Fruit fly (Drosophila melanogaster) whole organism, prepupa: ENCODE results near the gene Ptpmeg.
A peak's percentile ranks its signal among the peaks of the same experiment; 100 is the strongest.

Source experiments
- Blimp-1 ChIP-seq: fragments of 200-800 bp; sonication (Bioruptor generic); optimal IDR thresholded peaks from 3 replicates; lab custom pipeline; 2017; ENCODE audit warnings: missing biosample characterization, missing genetic modification characterization, mild to moderate bottlenecking, moderate library complexity, missing genetic modification reagents
- CG10631 ChIP-seq: fragments of 200-800 bp; sonication (Bioruptor generic); optimal IDR thresholded peaks from 2 replicates; lab custom pipeline; 2016; ENCODE audit warnings: missing biosample characterization, missing genetic modification characterization
- CG11294 ChIP-seq: fragments of 200-800 bp; sonication (Bioruptor generic); IDR thresholded peaks from 2 replicates; pipeline ENCODE4 v1.3.6; 2022; ENCODE audit warnings: missing biosample characterization, missing genetic modification characterization
- CG11762 ChIP-seq: fragments of 200-800 bp; sonication (Bioruptor generic); optimal IDR thresholded peaks from 3 replicates; lab custom pipeline; 2016; ENCODE audit warnings: missing biosample characterization, missing genetic modification characterization; ENCODE audit not compliant: insufficient read depth
- CG11902 ChIP-seq: fragments of 200-800 bp; sonication (Bioruptor generic); optimal IDR thresholded peaks from 3 replicates; lab custom pipeline; 2016; ENCODE audit warnings: missing biosample characterization, missing genetic modification characterization
- CG15336 ChIP-seq: fragments of 200-800 bp; sonication (Bioruptor generic); IDR thresholded peaks from 2 replicates; pipeline ENCODE4 v1.3.6; 2022; ENCODE audit warnings: missing biosample characterization, missing genetic modification characterization
- CG1621 ChIP-seq: fragments of 200-800 bp; sonication (Bioruptor generic); optimal IDR thresholded peaks from 3 replicates; lab custom pipeline; 2018; ENCODE audit warnings: missing biosample characterization, mild to moderate bottlenecking, missing genetic modification characterization
- CG16779 ChIP-seq: fragments of 200-800 bp; sonication (Bioruptor generic); optimal IDR thresholded peaks from 3 replicates; lab custom pipeline; 2017; ENCODE audit warnings: missing biosample characterization, mild to moderate bottlenecking, missing genetic modification characterization
- CG3032 ChIP-seq: fragments of 200-800 bp; optimal IDR thresholded peaks from 2 replicates; lab custom pipeline; 2019; ENCODE audit warnings: missing biosample characterization, mild to moderate bottlenecking, missing genetic modification characterization, moderate library complexity
- CG31627 ChIP-seq: fragments of 200-800 bp; sonication (Bioruptor generic); optimal IDR thresholded peaks from 3 replicates; lab custom pipeline; 2016; ENCODE audit warnings: missing biosample characterization, missing genetic modification characterization
- CG3919 ChIP-seq: fragments of 200-800 bp; sonication (Bioruptor generic); optimal IDR thresholded peaks from 3 replicates; lab custom pipeline; 2016; ENCODE audit warnings: missing biosample characterization, missing genetic modification characterization
- CG4318 ChIP-seq: fragments of 200-800 bp; sonication (Bioruptor generic); optimal IDR thresholded peaks from 3 replicates; lab custom pipeline; 2017; ENCODE audit warnings: missing biosample characterization, mild to moderate bottlenecking, missing genetic modification characterization
- CG6163 ChIP-seq: fragments of 200-800 bp; sonication (Bioruptor generic); IDR thresholded peaks from 3 replicates; pipeline ENCODE4 v1.3.6; 2022; ENCODE audit warnings: missing biosample characterization, missing genetic modification characterization
- CG6808 ChIP-seq: fragments of 200-800 bp; sonication (Bioruptor generic); optimal IDR thresholded peaks from 3 replicates; lab custom pipeline; 2017; ENCODE audit warnings: missing biosample characterization, missing genetic modification characterization, mild to moderate bottlenecking, moderate library complexity, missing genetic modification reagents
- CG6854 ChIP-seq: fragments of 200-800 bp; sonication (Bioruptor generic); optimal IDR thresholded peaks from 2 replicates; lab custom pipeline; 2017; ENCODE audit warnings: missing biosample characterization, mild to moderate bottlenecking, missing genetic modification characterization
- CG8119 ChIP-seq: fragments of 200-800 bp; sonication (Bioruptor generic); IDR thresholded peaks from 3 replicates; pipeline ENCODE4 v1.3.6; 2022; ENCODE audit warnings: missing biosample characterization, missing genetic modification characterization
- CG8632 ChIP-seq: fragments of 200-800 bp; sonication (Bioruptor generic); optimal IDR thresholded peaks from 3 replicates; lab custom pipeline; 2016; ENCODE audit warnings: missing biosample characterization, missing genetic modification characterization
- Eip75B ChIP-seq: fragments of 200-800 bp; sonication (Bioruptor generic); optimal IDR thresholded peaks from 3 replicates; lab custom pipeline; 2016; ENCODE audit warnings: missing biosample characterization, missing genetic modification characterization
- Eip78C ChIP-seq: fragments of 200-800 bp; sonication (Bioruptor generic); peaks from one replicate; lab custom pipeline; 2016; ENCODE audit warnings: missing biosample characterization, missing genetic modification characterization
- Ets96B ChIP-seq: fragments of 200-800 bp; optimal IDR thresholded peaks from 2 replicates; lab custom pipeline; 2019; ENCODE audit warnings: missing biosample characterization, mild to moderate bottlenecking, missing genetic modification characterization, moderate library complexity
- Gug ChIP-seq: fragments of 200-800 bp; sonication (Bioruptor generic); IDR thresholded peaks from 2 replicates; pipeline ENCODE4 v1.3.6; 2022; ENCODE audit warnings: missing biosample characterization, missing genetic modification characterization
- Hr38 ChIP-seq: sonication (Bioruptor generic); optimal IDR thresholded peaks from 2 replicates; lab custom pipeline; 2016; ENCODE audit warnings: missing biosample characterization, missing genetic modification characterization
- Hr39 ChIP-seq: fragments of 200-800 bp; sonication (Bioruptor generic); optimal IDR thresholded peaks from 2 replicates; lab custom pipeline; 2016; ENCODE audit warnings: missing biosample characterization, missing genetic modification characterization
- Hr4 ChIP-seq: fragments of 200-800 bp; sonication (Bioruptor generic); optimal IDR thresholded peaks from 3 replicates; lab custom pipeline; 2016; ENCODE audit warnings: missing biosample characterization, missing genetic modification characterization
- Met ChIP-seq: fragments of 200-800 bp; sonication (Bioruptor generic); optimal IDR thresholded peaks from 3 replicates; lab custom pipeline; 2016; ENCODE audit warnings: missing biosample characterization, missing genetic modification characterization
- OdsH ChIP-seq: fragments of 200-800 bp; sonication (Bioruptor generic); optimal IDR thresholded peaks from 3 replicates; lab custom pipeline; 2016; ENCODE audit warnings: missing biosample characterization, missing genetic modification characterization
- Smox ChIP-seq: fragments of 200-800 bp; sonication (Bioruptor generic); optimal IDR thresholded peaks from 3 replicates; lab custom pipeline; 2016; ENCODE audit warnings: missing biosample characterization, missing genetic modification characterization
- Sox102F ChIP-seq: fragments of 200-800 bp; sonication (Bioruptor generic); optimal IDR thresholded peaks from 2 replicates; lab custom pipeline; 2016; ENCODE audit warnings: missing biosample characterization, mild to moderate bottlenecking, missing genetic modification characterization
- Sox15 ChIP-seq: fragments of 200-800 bp; sonication (Bioruptor generic); optimal IDR thresholded peaks from 3 replicates; lab custom pipeline; 2016; ENCODE audit warnings: missing biosample characterization, missing genetic modification characterization
- acj6 ChIP-seq: fragments of 200-800 bp; sonication (Bioruptor generic); optimal IDR thresholded peaks from 3 replicates; lab custom pipeline; 2016; ENCODE audit warnings: missing biosample characterization, missing genetic modification characterization
- cyc ChIP-seq: fragments of 200-800 bp; sonication (Bioruptor generic); optimal IDR thresholded peaks from 3 replicates; lab custom pipeline; 2016; ENCODE audit warnings: missing biosample characterization, missing genetic modification characterization
- dac ChIP-seq: fragments of 200-800 bp; sonication (Bioruptor generic); optimal IDR thresholded peaks from 2 replicates; lab custom pipeline; 2017; ENCODE audit warnings: missing biosample characterization, mild to moderate bottlenecking, missing genetic modification characterization
- dsx ChIP-seq: fragments of 200-800 bp; optimal IDR thresholded peaks from 3 replicates; lab custom pipeline; 2019; ENCODE audit warnings: missing biosample characterization, mild to moderate bottlenecking, missing genetic modification characterization, moderate library complexity; ENCODE audit not compliant: poor library complexity, severe bottlenecking
- eg ChIP-seq: fragments of 200-800 bp; sonication (Bioruptor generic); IDR thresholded peaks from 3 replicates; pipeline ENCODE4 v1.3.6; 2022; ENCODE audit warnings: missing biosample characterization, missing genetic modification characterization
- esn ChIP-seq: fragments of 200-800 bp; sonication (Bioruptor generic); optimal IDR thresholded peaks from 2 replicates; lab custom pipeline; 2016; ENCODE audit warnings: missing biosample characterization, mild to moderate bottlenecking, missing genetic modification characterization, moderate library complexity
- fd59A ChIP-seq: fragments of 200-800 bp; sonication (Bioruptor generic); optimal IDR thresholded peaks from 2 replicates; lab custom pipeline; 2017; ENCODE audit warnings: missing biosample characterization, mild to moderate bottlenecking, missing genetic modification characterization, missing genetic modification reagents
- spab ChIP-seq: fragments of 200-800 bp; sonication (Bioruptor generic); optimal IDR thresholded peaks from 2 replicates; lab custom pipeline; 2017; ENCODE audit warnings: missing biosample characterization, mild to moderate bottlenecking, missing genetic modification characterization, missing genetic modification reagents
- ss ChIP-seq, 2 experiments: fragments of 200-800 bp; sonication (Bioruptor generic); optimal IDR thresholded peaks; 2 replicates in 1 of 2; 3 replicates in 1 of 2; lab custom pipeline; 2017 to 2018; ENCODE audit warnings: mild to moderate bottlenecking in 2 of 2, missing biosample characterization in 2 of 2, missing genetic modification characterization in 2 of 2, moderate library complexity in 1 of 2
- svp ChIP-seq: fragments of 200-800 bp; sonication (Bioruptor generic); peaks from one replicate; lab custom pipeline; 2016; ENCODE audit warnings: missing biosample characterization, missing genetic modification characterization
- topi ChIP-seq: fragments of 200-800 bp; sonication (Bioruptor generic); optimal IDR thresholded peaks from 3 replicates; lab custom pipeline; 2016; ENCODE audit warnings: missing biosample characterization, missing genetic modification characterization
- vri ChIP-seq: fragments of 200-800 bp; sonication (Bioruptor generic); optimal IDR thresholded peaks from 3 replicates; lab custom pipeline; 2016; ENCODE audit warnings: missing biosample characterization, mild to moderate bottlenecking, missing genetic modification characterization

Ptpmeg gene

dm6 chr3L:347641-348405 lies 19.9 kb downstream of the Ptpmeg start (continued):
- TF ChIP-seq acj6 (GFP tag; lab: Kevin White, UChicago) (peak; percentile 89), topi (peak; percentile 81), fd59A (GFP tag; lab: Kevin White, UChicago) (peak; percentile 75), CG4318 (GFP tag; lab: Kevin White, UChicago) (peak; percentile 86), ss (GFP tag; optimal IDR thresholded peaks at IDR 0.05; lab: Kevin White, UChicago) (peak; percentile 61 to 75), Hr38 (peak; percentile 74), CG15336 (peak; percentile 91), CG6808 (GFP tag; lab: Kevin White, UChicago) (peak; percentile 79), CG1621 (peak; percentile 79), svp (GFP tag; lab: Kevin White, UChicago) (peak; percentile 91), dac (GFP tag; lab: Kevin White, UChicago) (peak; percentile 89), CG16779 (tag; lab: Kevin White, UChicago) (peak; percentile 81), Ets96B (tag; lab: Kevin White, UChicago) (peak; percentile 81), CG11762 (GFP tag; lab: Kevin White, UChicago) (peak; percentile 84), CG3919 (GFP tag; lab: Kevin White, UChicago) (peak; percentile 92), Smox (peak; percentile 85), CG11294 (GFP tag; lab: Robert Waterston, UW) (peak; percentile 79), CG8632 (GFP tag; lab: Kevin White, UChicago) (peak; percentile 66), Met (GFP tag; lab: Kevin White, UChicago) (peak; percentile 83)

dm6 chr3L:348406-348743 lies 20.5 kb downstream of the Ptpmeg start:
- TF ChIP-seq vri (GFP tag; lab: Kevin White, UChicago) (no peak), svp (GFP tag; lab: Kevin White, UChicago) (peak; percentile 57), fd59A (GFP tag; lab: Kevin White, UChicago) (no peak)
- TF ChIP-seq, all 60 proteins: peak for 1

dm6 chr3L:349751-350150 lies 21.9 kb downstream of the Ptpmeg start:
- TF ChIP-seq Sox15 (GFP tag; lab: Kevin White, UChicago) = no peak
- peak; percentile 52 for TF ChIP-seq Eip78C
- TF ChIP-seq CG1621 = no peak
- TF ChIP-seq CG11294 (GFP tag; lab: Robert Waterston, UW) = no peak
- TF ChIP-seq esn (GFP tag; lab: Kevin White, UChicago) = peak; percentile 13
- 0 out of 2 replicates have a peak, but pooled peaks have one; percentile 14 for TF ChIP-seq CG15336
- no peak for TF ChIP-seq CG10631 (GFP tag; lab: Kevin White, UChicago)
- peak; percentile 6 for TF ChIP-seq OdsH (GFP tag; lab: Kevin White, UChicago)
- peak; percentile 94 for TF ChIP-seq svp (GFP tag; lab: Kevin White, UChicago)
- TF ChIP-seq Hr39 = peak; percentile 22
- peak; percentile 31 for TF ChIP-seq vri (GFP tag; lab: Kevin White, UChicago)

dm6 chr3L:350651-351228 lies 22.8 kb downstream of the Ptpmeg start:
- TF ChIP-seq Eip78C (peak; percentile 90), dsx (GFP tag; lab: Kevin White, UChicago) (peak; percentile 35), CG15336 (peak; percentile 73), spab (GFP tag; lab: Kevin White, UChicago) (no peak), CG6163 (peak; percentile 66), CG3032 (tag; lab: Kevin White, UChicago) (peak; percentile 43), Hr4 (GFP tag; lab: Kevin White, UChicago) (no peak), Sox102F (GFP tag; lab: Kevin White, UChicago) (no peak), Blimp-1 (GFP tag; lab: Kevin White, UChicago) (no peak), CG6854 (GFP tag; lab: Kevin White, UChicago) (no peak), CG11902 (peak; percentile 25), Eip75B (GFP tag; lab: Kevin White, UChicago) (no peak), CG31627 (peak; percentile 17), Gug (GFP tag; lab: Robert Waterston, UW) (peak; percentile 67), CG11762 (GFP tag; lab: Kevin White, UChicago) (peak; percentile 26), eg (GFP tag; lab: Robert Waterston, UW) (peak; percentile 85), CG11294 (GFP tag; lab: Robert Waterston, UW) (peak; percentile 47; the same call in 1 of the 2 replicates), esn (GFP tag; lab: Kevin White, UChicago) (peak; percentile 63), cyc (GFP tag; lab: Kevin White, UChicago) (peak; percentile 32), CG6808 (GFP tag; lab: Kevin White, UChicago) (no peak), CG8119 (GFP tag; lab: Robert Waterston, UW) (peak; percentile 76)
- TF ChIP-seq, all 60 proteins: peak for 14
